Fruit fly (Drosophila melanogaster) whole organism, embryonic: ENCODE results near the gene TTLL4B.

Experiments used
- CG10267 ChIP-seq: fragments of 200-800 bp; sonication (Bioruptor generic); optimal IDR thresholded peaks from 2 replicates; lab custom pipeline; 2018; ENCODE audit warnings: missing biosample characterization, mild to moderate bottlenecking, missing genetic modification characterization, moderate library complexity
- CG10462 ChIP-seq: fragments of 200-800 bp; sonication (Bioruptor generic); optimal IDR thresholded peaks from 2 replicates; lab custom pipeline; 2016; ENCODE audit warnings: missing biosample characterization, missing genetic modification characterization
- CG11504 ChIP-seq: fragments of 200-800 bp; sonication (Bioruptor generic); optimal IDR thresholded peaks from 3 replicates; lab custom pipeline; 2019; ENCODE audit warnings: missing biosample characterization, mild to moderate bottlenecking, missing genetic modification characterization, moderate library complexity
- CG11695 ChIP-seq: fragments of 200-800 bp; sonication (Bioruptor generic); IDR thresholded peaks from 3 replicates; pipeline ENCODE4 v1.3.6; 2022; ENCODE audit warnings: missing biosample characterization, missing genetic modification characterization
- CG12391 ChIP-seq: fragments of 200-800 bp; sonication (Bioruptor generic); optimal IDR thresholded peaks from 3 replicates; lab custom pipeline; 2018; ENCODE audit warnings: missing biosample characterization, mild to moderate bottlenecking, missing genetic modification characterization, moderate library complexity
- CG12659 ChIP-seq: fragments of 200-800 bp; sonication (Bioruptor generic); optimal IDR thresholded peaks from 3 replicates; lab custom pipeline; 2017; ENCODE audit warnings: mild to moderate bottlenecking, missing biosample characterization, missing genetic modification reagents, missing genetic modification characterization
- CG12769 ChIP-seq: fragments of 200-800 bp; sonication (Bioruptor generic); optimal IDR thresholded peaks from 2 replicates; lab custom pipeline; 2019; ENCODE audit warnings: missing biosample characterization, mild to moderate bottlenecking, missing genetic modification characterization, moderate library complexity
- CG13287 ChIP-seq: fragments of 200-800 bp; sonication (Bioruptor generic); IDR thresholded peaks from 2 replicates; pipeline ENCODE4 v1.3.6; 2022; ENCODE audit warnings: missing biosample characterization, missing genetic modification characterization; ENCODE audit not compliant: partially characterized antibody
- CG14050 ChIP-seq: fragments of 200-800 bp; sonication (Bioruptor generic); IDR thresholded peaks from 3 replicates; pipeline ENCODE4 v1.3.6; 2022; ENCODE audit warnings: missing biosample characterization, missing genetic modification characterization
- CG17359 ChIP-seq: fragments of 200-800 bp; sonication (Bioruptor generic); optimal IDR thresholded peaks from 3 replicates; lab custom pipeline; 2018; ENCODE audit warnings: missing biosample characterization, mild to moderate bottlenecking, missing genetic modification characterization, moderate library complexity
- CG17912 ChIP-seq: fragments of 200-800 bp; sonication (Bioruptor generic); optimal IDR thresholded peaks from 2 replicates; lab custom pipeline; 2018; ENCODE audit warnings: missing biosample characterization, mild to moderate bottlenecking, missing genetic modification characterization
- CG32767 ChIP-seq: fragments of 200-800 bp; sonication (Bioruptor generic); IDR thresholded peaks from 2 replicates; pipeline ENCODE4 v1.3.6; 2022; ENCODE audit warnings: missing biosample characterization, missing genetic modification characterization
- CG33213 ChIP-seq: fragments of 200-800 bp; sonication (Bioruptor generic); optimal IDR thresholded peaks from 3 replicates; lab custom pipeline; 2016; ENCODE audit warnings: missing biosample characterization, missing genetic modification characterization
- CG34224 ChIP-seq: fragments of 200-800 bp; sonication (Bioruptor generic); IDR thresholded peaks from 3 replicates; pipeline ENCODE4 v1.3.6; 2022; ENCODE audit warnings: missing biosample characterization, missing genetic modification characterization; ENCODE audit not compliant: partially characterized antibody
- CG34422 ChIP-seq: fragments of 200-800 bp; sonication (Bioruptor generic); IDR thresholded peaks from 3 replicates; pipeline ENCODE4 v1.3.6; 2022; ENCODE audit warnings: missing biosample characterization, missing genetic modification characterization
- CG3838 ChIP-seq: fragments of 200-800 bp; sonication (Bioruptor generic); optimal IDR thresholded peaks from 3 replicates; lab custom pipeline; 2016; ENCODE audit warnings: missing biosample characterization, missing genetic modification characterization
- CG4282 ChIP-seq: fragments of 200-800 bp; sonication (Bioruptor generic); optimal IDR thresholded peaks from 2 replicates; lab custom pipeline; 2016; ENCODE audit warnings: missing biosample characterization, missing genetic modification characterization
- CG4707 ChIP-seq: fragments of 200-800 bp; sonication (Bioruptor generic); optimal IDR thresholded peaks from 2 replicates; lab custom pipeline; 2018; ENCODE audit warnings: missing biosample characterization, mild to moderate bottlenecking, missing genetic modification characterization, moderate library complexity
- CG7839 ChIP-seq: fragments of 200-800 bp; sonication (Bioruptor generic); optimal IDR thresholded peaks from 3 replicates; lab custom pipeline; 2018; ENCODE audit warnings: missing biosample characterization, mild to moderate bottlenecking, missing genetic modification characterization, moderate library complexity
- CG7963 ChIP-seq: fragments of 200-800 bp; sonication (Bioruptor generic); IDR thresholded peaks from 3 replicates; pipeline ENCODE4 v1.3.6; 2022; ENCODE audit warnings: missing biosample characterization, missing genetic modification characterization; ENCODE audit not compliant: partially characterized antibody
- CG8281 ChIP-seq: fragments of 200-800 bp; sonication (Bioruptor generic); optimal IDR thresholded peaks from 2 replicates; lab custom pipeline; 2018; ENCODE audit warnings: missing biosample characterization, mild to moderate bottlenecking, missing genetic modification characterization, moderate library complexity
- CG8924 ChIP-seq: fragments of 200-800 bp; optimal IDR thresholded peaks from 3 replicates; lab custom pipeline; 2019; ENCODE audit warnings: missing biosample characterization, mild to moderate bottlenecking, missing genetic modification characterization, moderate library complexity
- CG9727 ChIP-seq: fragments of 200-800 bp; sonication (Bioruptor generic); optimal IDR thresholded peaks from 3 replicates; lab custom pipeline; 2017; ENCODE audit warnings: missing biosample characterization, mild to moderate bottlenecking, missing genetic modification characterization
- CoRest ChIP-seq: fragments of 200-800 bp; sonication (Bioruptor generic); optimal IDR thresholded peaks from 3 replicates; lab custom pipeline; 2018; ENCODE audit warnings: missing biosample characterization, mild to moderate bottlenecking, missing genetic modification characterization, moderate library complexity
- Eip74EF ChIP-seq, 2 experiments: fragments of 200-800 bp in 1 of 2; fragments of >200 bp in 1 of 2; sonication (Bioruptor generic) in 1 of 2; optimal IDR thresholded peaks; 2 replicates each; lab custom pipeline; 2017 to 2019; ENCODE audit warnings: missing biosample characterization in 2 of 2, missing genetic modification characterization in 2 of 2, mild to moderate bottlenecking in 1 of 2, moderate library complexity in 1 of 2
- Fer3 ChIP-seq: fragments of 200-800 bp; sonication (Bioruptor generic); optimal IDR thresholded peaks from 2 replicates; lab custom pipeline; 2018; ENCODE audit warnings: missing biosample characterization, mild to moderate bottlenecking, missing genetic modification characterization, moderate library complexity
- HLH4C ChIP-seq: fragments of 200-800 bp; sonication (Bioruptor generic); IDR thresholded peaks from 3 replicates; pipeline ENCODE4 v1.3.6; 2022; ENCODE audit warnings: missing biosample characterization, missing genetic modification characterization; ENCODE audit not compliant: partially characterized antibody
- Hey ChIP-seq: fragments of 200-800 bp; sonication (Bioruptor generic); optimal IDR thresholded peaks from 3 replicates; lab custom pipeline; 2018; ENCODE audit warnings: missing biosample characterization, mild to moderate bottlenecking, missing genetic modification characterization
- Jarid2 ChIP-seq: fragments of 200-800 bp; sonication (Bioruptor generic); optimal IDR thresholded peaks from 3 replicates; lab custom pipeline; 2017; ENCODE audit warnings: mild to moderate bottlenecking, missing biosample characterization, missing genetic modification reagents, missing genetic modification characterization
- Max ChIP-seq: fragments of 200-800 bp; sonication (Bioruptor generic); optimal IDR thresholded peaks from 2 replicates; lab custom pipeline; 2016; ENCODE audit warnings: missing biosample characterization, mild to moderate bottlenecking, missing genetic modification characterization
- Spps ChIP-seq: fragments of 200-800 bp; sonication (Bioruptor generic); optimal IDR thresholded peaks from 2 replicates; lab custom pipeline; 2018; ENCODE audit warnings: missing biosample characterization, mild to moderate bottlenecking, missing genetic modification characterization
- Xbp1 ChIP-seq: fragments of 200-800 bp; sonication (Bioruptor generic); optimal IDR thresholded peaks from 3 replicates; lab custom pipeline; 2016; ENCODE audit warnings: missing biosample characterization, mild to moderate bottlenecking, missing genetic modification characterization
- amos ChIP-seq: fragments of 200-800 bp; sonication (Bioruptor generic); IDR thresholded peaks from 2 replicates; pipeline ENCODE4 v1.3.6; 2022; ENCODE audit warnings: missing biosample characterization, missing genetic modification characterization; ENCODE audit not compliant: partially characterized antibody
- ara ChIP-seq: fragments of 200-800 bp; sonication (Bioruptor generic); IDR thresholded peaks from 2 replicates; pipeline ENCODE4 v1.3.6; 2022; ENCODE audit warnings: missing biosample characterization, missing genetic modification characterization
- fu2 ChIP-seq: fragments of 200-800 bp; sonication (Bioruptor generic); optimal IDR thresholded peaks from 2 replicates; lab custom pipeline; 2016; ENCODE audit warnings: missing biosample characterization, missing genetic modification characterization
- gcm2 ChIP-seq: fragments of 200-800 bp; sonication (Bioruptor generic); optimal IDR thresholded peaks from 2 replicates; lab custom pipeline; 2016; ENCODE audit warnings: missing biosample characterization, missing genetic modification characterization
- gfzf ChIP-seq: fragments of 200-800 bp; sonication (Bioruptor generic); optimal IDR thresholded peaks from 2 replicates; lab custom pipeline; 2016; ENCODE audit warnings: missing biosample characterization, mild to moderate bottlenecking, missing genetic modification characterization, moderate library complexity
- her ChIP-seq: fragments of 200-800 bp; sonication (Bioruptor generic); optimal IDR thresholded peaks from 2 replicates; lab custom pipeline; 2016; ENCODE audit warnings: missing biosample characterization, missing genetic modification characterization
- mld ChIP-seq: fragments of 200-800 bp; sonication (Bioruptor generic); IDR thresholded peaks from 3 replicates; pipeline ENCODE4 v1.3.6; 2022; ENCODE audit warnings: missing biosample characterization, missing genetic modification characterization; ENCODE audit not compliant: partially characterized antibody
- nerfin-1 ChIP-seq: fragments of 200-800 bp; sonication (Bioruptor generic); optimal IDR thresholded peaks from 3 replicates; lab custom pipeline; 2019; ENCODE audit warnings: missing biosample characterization, mild to moderate bottlenecking, missing genetic modification characterization, moderate library complexity
- nerfin-2 ChIP-seq: fragments of 200-800 bp; sonication (Bioruptor generic); IDR thresholded peaks from 2 replicates; pipeline ENCODE4 v1.3.6; 2022; ENCODE audit warnings: missing biosample characterization, missing genetic modification characterization; ENCODE audit not compliant: partially characterized antibody
- peb ChIP-seq: fragments of 200-800 bp; sonication (Bioruptor generic); IDR thresholded peaks from 2 replicates; pipeline ENCODE4 v1.3.6; 2022; ENCODE audit warnings: missing biosample characterization, missing genetic modification characterization
- pita ChIP-seq: fragments of 200-800 bp; sonication (Bioruptor generic); optimal IDR thresholded peaks from 2 replicates; lab custom pipeline; 2017; ENCODE audit warnings: missing biosample characterization, mild to moderate bottlenecking, missing genetic modification characterization
- rib ChIP-seq: fragments of 200-800 bp; sonication (Bioruptor generic); IDR thresholded peaks from 2 replicates; pipeline ENCODE4 v1.3.6; 2022; ENCODE audit warnings: missing biosample characterization, missing genetic modification characterization
- sens-2 ChIP-seq: fragments of 200-800 bp; sonication (Bioruptor generic); IDR thresholded peaks from 2 replicates; pipeline ENCODE4 v1.3.6; 2022; ENCODE audit warnings: missing biosample characterization, missing genetic modification characterization
- sna ChIP-seq: fragments of 200-800 bp; sonication (Bioruptor generic); IDR thresholded peaks from 2 replicates; pipeline ENCODE4 v1.3.6; 2022; ENCODE audit warnings: missing biosample characterization, missing genetic modification characterization; ENCODE audit not compliant: partially characterized antibody
- tgo ChIP-seq: fragments of 200-800 bp; sonication (Bioruptor generic); IDR thresholded peaks from 3 replicates; pipeline ENCODE4 v1.3.6; 2022; ENCODE audit warnings: missing biosample characterization, missing genetic modification characterization
- trem ChIP-seq: fragments of 200-800 bp; optimal IDR thresholded peaks from 3 replicates; lab custom pipeline; 2019; ENCODE audit warnings: missing biosample characterization, mild to moderate bottlenecking, missing genetic modification characterization, moderate library complexity
- zen2 ChIP-seq: fragments of 200-800 bp; sonication (Bioruptor generic); IDR thresholded peaks from 3 replicates; pipeline ENCODE4 v1.3.6; 2022; ENCODE audit warnings: missing biosample characterization, missing genetic modification characterization; ENCODE audit not compliant: partially characterized antibody

TTLL4B gene

DNA sequence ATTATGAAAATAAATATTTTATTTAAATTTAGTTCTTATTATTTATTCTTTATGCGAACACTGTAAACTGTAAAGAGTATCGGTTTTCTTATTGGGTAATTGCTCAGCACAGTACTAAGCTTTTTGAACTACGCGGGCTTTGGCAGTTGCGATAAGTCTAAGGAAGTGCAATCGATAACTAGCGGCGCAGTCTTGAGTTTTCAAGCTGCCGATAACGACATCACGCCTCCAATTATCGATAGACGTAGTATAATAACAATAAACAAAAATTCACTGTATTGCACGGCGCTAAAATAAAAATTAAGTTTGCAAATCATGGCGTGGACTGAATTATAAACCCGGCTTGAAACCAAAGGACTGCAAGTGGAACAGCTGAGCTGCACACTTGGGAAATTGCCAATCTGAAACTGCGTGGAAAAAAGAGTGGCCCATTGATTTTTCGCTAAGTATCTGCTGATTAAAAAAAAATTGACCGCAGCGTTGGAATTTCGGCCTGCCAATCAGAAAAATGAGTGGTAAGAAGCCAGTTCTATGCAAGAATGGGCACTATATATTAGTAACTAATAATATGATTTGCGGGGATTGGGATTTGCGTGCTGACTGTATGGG, 5.1 kb downstream of the TTLL4B start, which contains the start of gene Cep97 (continued):
- TF ChIP-seq CG3838 (GFP tag; lab: Kevin White, UChicago) (no peak), CG7839 (no peak), CG11695 (GFP tag; lab: Robert Waterston, UW) (no peak), CG4707 (GFP tag; lab: Kevin White, UChicago) (no peak), CG13287 (GFP tag; lab: Robert Waterston, UW) (peak; percentile 84), gcm2 (GFP tag; lab: Kevin White, UChicago) (no peak), Spps (tag; lab: Kevin White, UChicago) (no peak), CG33213 (GFP tag; lab: Kevin White, UChicago) (no peak), fu2 (GFP tag; lab: Kevin White, UChicago) (no peak), CG12391 (tag; lab: Kevin White, UChicago) (no peak), sna (GFP tag; lab: Robert Waterston, UW) (peak; percentile 87), CG17912 (GFP tag; lab: Kevin White, UChicago) (no peak), CG9727 (no peak), sens-2 (GFP tag; lab: Robert Waterston, UW) (no peak), CG8924 (tag; lab: Kevin White, UChicago) (peak; percentile 21), CG14050 (GFP tag; lab: Robert Waterston, UW) (no peak), CG10267 (tag; lab: Kevin White, UChicago) (peak; percentile 29), trem (peak; percentile 21), CG11504 (tag; lab: Kevin White, UChicago) (no peak), amos (GFP tag; lab: Robert Waterston, UW) (peak; percentile 79), nerfin-1 (tag; lab: Kevin White, UChicago) (peak; percentile 93), CG34224 (peak; percentile 87), Max (GFP tag; lab: Kevin White, UChicago) (no peak), nerfin-2 (GFP tag; lab: Robert Waterston, UW) (peak; percentile 97), ara (GFP tag; lab: Robert Waterston, UW) (no peak), pita (GFP tag; lab: Kevin White, UChicago) (no peak), peb (GFP tag; lab: Robert Waterston, UW) (no peak), CG10462 (no peak), tgo (GFP tag; lab: Robert Waterston, UW) (no peak), her (GFP tag; lab: Kevin White, UChicago) (peak; percentile 99), CG8281 (tag; lab: Kevin White, UChicago) (no peak), CoRest (tag; lab: Kevin White, UChicago) (peak; percentile 37), rib (GFP tag; lab: Robert Waterston, UW) (no peak), Fer3 (tag; lab: Kevin White, UChicago) (no peak), CG17359 (tag; lab: Kevin White, UChicago) (no peak), Eip74EF (GFP tag; optimal IDR thresholded peaks at IDR 0.05; lab: Kevin White, UChicago) (no peak), Hey (tag; lab: Kevin White, UChicago) (no peak), gfzf (GFP tag; lab: Kevin White, UChicago) (peak; percentile 54), HLH4C (GFP tag; lab: Robert Waterston, UW) (peak; percentile 98), CG4282 (no peak), Xbp1 (GFP tag; lab: Kevin White, UChicago) (no peak), CG12769 (no peak), Jarid2 (no peak), CG32767 (GFP tag; lab: Robert Waterston, UW) (no peak), zen2 (GFP tag; lab: Robert Waterston, UW) (peak; percentile 91), mld (GFP tag; lab: Robert Waterston, UW) (peak; percentile 94), CG12659 (GFP tag; lab: Kevin White, UChicago) (peak; percentile 4), CG34422 (GFP tag; lab: Robert Waterston, UW) (0 out of 3 replicates have a peak, but pooled peaks have one; percentile 42), CG7963 (GFP tag; lab: Robert Waterston, UW) (peak; percentile 96)
